Fruit fly (Drosophila melanogaster) whole organism, embryonic: ENCODE results near the gene CG9389.

ENCODE experiments used
- Atf3 ChIP-seq: fragments of 200-800 bp; sonication (Bioruptor generic); optimal IDR thresholded peaks from 3 replicates; lab custom pipeline; 2016; ENCODE audit warnings: missing biosample characterization, missing genetic modification characterization
- Bgb ChIP-seq: fragments of 200-800 bp; sonication (Bioruptor generic); IDR thresholded peaks from 2 replicates; pipeline ENCODE4 v1.3.6; 2022; ENCODE audit warnings: missing biosample characterization, missing genetic modification characterization; ENCODE audit not compliant: partially characterized antibody
- BtbVII ChIP-seq: fragments of 200-800 bp; sonication (Bioruptor generic); optimal IDR thresholded peaks from 3 replicates; lab custom pipeline; 2017; ENCODE audit warnings: missing biosample characterization, mild to moderate bottlenecking, missing genetic modification characterization
- CG10654 ChIP-seq: fragments of 200-800 bp; sonication (Bioruptor generic); optimal IDR thresholded peaks from 2 replicates; lab custom pipeline; 2016; ENCODE audit warnings: missing biosample characterization, missing genetic modification characterization
- CG11093 ChIP-seq: fragments of 200-800 bp; sonication (Bioruptor generic); IDR thresholded peaks from 3 replicates; pipeline ENCODE4 v1.3.6; 2022; ENCODE audit warnings: missing biosample characterization, missing genetic modification characterization
- CG11247 ChIP-seq: fragments of 200-800 bp; sonication (Bioruptor generic); IDR thresholded peaks from 2 replicates; pipeline ENCODE4 v1.3.6; 2022; ENCODE audit warnings: missing biosample characterization, missing genetic modification characterization
- CG11398 ChIP-seq: fragments of 200-800 bp; sonication (Bioruptor generic); optimal IDR thresholded peaks from 2 replicates; lab custom pipeline; 2016; ENCODE audit warnings: missing biosample characterization, missing genetic modification characterization
- CG12104 ChIP-seq: fragments of 200-800 bp; sonication (Bioruptor generic); optimal IDR thresholded peaks from 3 replicates; lab custom pipeline; 2016; ENCODE audit warnings: missing biosample characterization, missing genetic modification characterization
- CG12155 ChIP-seq: fragments of 200-800 bp; sonication (Bioruptor generic); optimal IDR thresholded peaks from 3 replicates; lab custom pipeline; 2016; ENCODE audit warnings: missing biosample characterization, missing genetic modification characterization
- CG15073 ChIP-seq: fragments of 200-800 bp; sonication (Bioruptor generic); optimal IDR thresholded peaks from 2 replicates; lab custom pipeline; 2016; ENCODE audit warnings: missing biosample characterization, missing genetic modification characterization
- CG1529 ChIP-seq: fragments of 200-800 bp; sonication (Bioruptor generic); optimal IDR thresholded peaks from 3 replicates; lab custom pipeline; 2018; ENCODE audit warnings: missing biosample characterization, missing genetic modification characterization
- CG18599 ChIP-seq: fragments of 200-800 bp; sonication (Bioruptor generic); optimal IDR thresholded peaks from 3 replicates; lab custom pipeline; 2017; ENCODE audit warnings: missing biosample characterization, missing genetic modification characterization, mild to moderate bottlenecking, moderate library complexity, missing genetic modification reagents
- CG2116 ChIP-seq: fragments of 200-800 bp; sonication (Bioruptor generic); optimal IDR thresholded peaks from 3 replicates; lab custom pipeline; 2018; ENCODE audit warnings: missing biosample characterization, mild to moderate bottlenecking, missing genetic modification characterization
- CG2129 ChIP-seq: fragments of 200-800 bp; sonication (Bioruptor generic); IDR thresholded peaks from 2 replicates; pipeline ENCODE4 v1.3.6; 2022; ENCODE audit warnings: missing biosample characterization, missing genetic modification characterization; ENCODE audit not compliant: partially characterized antibody
- CG2199 ChIP-seq: fragments of 200-800 bp; sonication (Bioruptor generic); IDR thresholded peaks from 3 replicates; pipeline ENCODE4 v1.3.6; 2022; ENCODE audit warnings: missing biosample characterization, missing genetic modification characterization
- CG31441 ChIP-seq: fragments of 200-800 bp; sonication (Bioruptor generic); IDR thresholded peaks from 2 replicates; pipeline ENCODE4 v1.3.6; 2022; ENCODE audit warnings: missing biosample characterization, missing genetic modification characterization
- CG32772 ChIP-seq: fragments of 200-800 bp; sonication (Bioruptor generic); IDR thresholded peaks from 2 replicates; pipeline ENCODE4 v1.3.6; 2022; ENCODE audit warnings: missing biosample characterization, missing genetic modification characterization
- CG3847 ChIP-seq: fragments of 200-800 bp; sonication (Bioruptor generic); IDR thresholded peaks from 2 replicates; pipeline ENCODE4 v1.3.6; 2022; ENCODE audit warnings: missing biosample characterization, missing genetic modification characterization
- CG4282 ChIP-seq: fragments of 200-800 bp; sonication (Bioruptor generic); optimal IDR thresholded peaks from 2 replicates; lab custom pipeline; 2016; ENCODE audit warnings: missing biosample characterization, missing genetic modification characterization
- CG4730 ChIP-seq: fragments of 200-800 bp; sonication (Bioruptor generic); IDR thresholded peaks from 2 replicates; pipeline ENCODE4 v1.3.6; 2022; ENCODE audit warnings: missing biosample characterization, missing genetic modification characterization
- CG5180 ChIP-seq: fragments of 200-800 bp; sonication (Bioruptor generic); optimal IDR thresholded peaks from 3 replicates; lab custom pipeline; 2017; ENCODE audit warnings: missing biosample characterization, missing genetic modification characterization, mild to moderate bottlenecking, moderate library complexity, missing genetic modification reagents
- CG6175 ChIP-seq: fragments of 200-800 bp; sonication (Bioruptor generic); IDR thresholded peaks from 3 replicates; pipeline ENCODE4 v1.3.6; 2022; ENCODE audit warnings: missing biosample characterization, missing genetic modification characterization
- CG7271 ChIP-seq: fragments of 200-800 bp; sonication (Bioruptor generic); optimal IDR thresholded peaks from 2 replicates; lab custom pipeline; 2018; ENCODE audit warnings: missing biosample characterization, mild to moderate bottlenecking, missing genetic modification characterization, moderate library complexity
- CG8478 ChIP-seq: fragments of >200 bp; optimal IDR thresholded peaks from 2 replicates; lab custom pipeline; 2018
- CG8944 ChIP-seq: fragments of 200-800 bp; sonication (Bioruptor generic); optimal IDR thresholded peaks from 3 replicates; lab custom pipeline; 2016; ENCODE audit warnings: missing biosample characterization, missing genetic modification characterization
- Deaf1 ChIP-seq: fragments of 200-800 bp; optimal IDR thresholded peaks from 3 replicates; lab custom pipeline; 2019; ENCODE audit warnings: missing biosample characterization, mild to moderate bottlenecking, missing genetic modification characterization, moderate library complexity
- Dip2 ChIP-seq: fragments of 200-800 bp; sonication (Bioruptor generic); IDR thresholded peaks from 2 replicates; pipeline ENCODE4 v1.3.6; 2022; ENCODE audit warnings: missing biosample characterization, missing genetic modification characterization
- Drgx ChIP-seq: fragments of 200-800 bp; sonication (Bioruptor generic); IDR thresholded peaks from 2 replicates; pipeline ENCODE4 v1.3.6; 2022; ENCODE audit warnings: missing biosample characterization, missing genetic modification characterization
- Ets65A ChIP-seq: fragments of 200-800 bp; sonication (Bioruptor generic); peaks from one replicate; lab custom pipeline; 2016; ENCODE audit warnings: missing biosample characterization, missing genetic modification characterization
- MBD-R2 ChIP-seq: fragments of 200-800 bp; sonication (Bioruptor generic); IDR thresholded peaks from 2 replicates; pipeline ENCODE4 v1.3.6; 2022; ENCODE audit warnings: missing biosample characterization, missing genetic modification characterization
- Xbp1 ChIP-seq: fragments of 200-800 bp; sonication (Bioruptor generic); optimal IDR thresholded peaks from 3 replicates; lab custom pipeline; 2016; ENCODE audit warnings: missing biosample characterization, mild to moderate bottlenecking, missing genetic modification characterization
- ara ChIP-seq: fragments of 200-800 bp; sonication (Bioruptor generic); IDR thresholded peaks from 2 replicates; pipeline ENCODE4 v1.3.6; 2022; ENCODE audit warnings: missing biosample characterization, missing genetic modification characterization
- bowl ChIP-seq: fragments of 200-800 bp; sonication (Bioruptor generic); IDR thresholded peaks from 2 replicates; pipeline ENCODE4 v1.3.6; 2022; ENCODE audit warnings: missing biosample characterization, missing genetic modification characterization
- cg ChIP-seq: fragments of 200-800 bp; sonication (Bioruptor generic); optimal IDR thresholded peaks from 3 replicates; lab custom pipeline; 2019; ENCODE audit warnings: missing biosample characterization, mild to moderate bottlenecking, missing genetic modification characterization, moderate library complexity
- crp ChIP-seq, 2 experiments: fragments of 200-800 bp; sonication (Bioruptor generic); optimal IDR thresholded peaks; 2 replicates in 1 of 2; 3 replicates in 1 of 2; lab custom pipeline; 2017; ENCODE audit warnings: missing biosample characterization in 2 of 2, missing genetic modification characterization in 2 of 2, mild to moderate bottlenecking in 1 of 2, moderate library complexity in 1 of 2
- eve ChIP-seq, 2 experiments: fragments of >200 bp; optimal IDR thresholded peaks; 2 replicates each; lab custom pipeline; 2017; ENCODE audit warnings: missing biosample characterization in 2 of 2, missing genetic modification characterization in 2 of 2
- ewg ChIP-seq: fragments of 200-800 bp; sonication (Bioruptor generic); optimal IDR thresholded peaks from 3 replicates; lab custom pipeline; 2017; ENCODE audit warnings: mild to moderate bottlenecking, missing biosample characterization, missing genetic modification reagents, missing genetic modification characterization
- ftz-f1 ChIP-seq: fragments of 200-800 bp; sonication (Bioruptor generic); optimal IDR thresholded peaks from 2 replicates; lab custom pipeline; 2016; ENCODE audit warnings: missing biosample characterization, missing genetic modification characterization
- gsb-n ChIP-seq: fragments of 200-800 bp; sonication (Bioruptor generic); optimal IDR thresholded peaks from 3 replicates; lab custom pipeline; 2018; ENCODE audit warnings: missing biosample characterization, mild to moderate bottlenecking, missing genetic modification characterization
- jigr1 ChIP-seq: fragments of 200-800 bp; sonication (Bioruptor generic); IDR thresholded peaks from 3 replicates; pipeline ENCODE4 v1.3.6; 2022; ENCODE audit warnings: missing biosample characterization, missing genetic modification characterization
- lab ChIP-seq: fragments of 200-800 bp; sonication (Bioruptor generic); optimal IDR thresholded peaks from 3 replicates; lab custom pipeline; 2017; ENCODE audit warnings: missing biosample characterization, missing genetic modification characterization, mild to moderate bottlenecking, moderate library complexity, missing genetic modification reagents
- lbe ChIP-seq: fragments of 200-800 bp; sonication (Bioruptor generic); optimal IDR thresholded peaks from 2 replicates; lab custom pipeline; 2016; ENCODE audit warnings: missing biosample characterization, mild to moderate bottlenecking, missing genetic modification characterization
- nerfin-1 ChIP-seq: fragments of 200-800 bp; sonication (Bioruptor generic); optimal IDR thresholded peaks from 3 replicates; lab custom pipeline; 2019; ENCODE audit warnings: missing biosample characterization, mild to moderate bottlenecking, missing genetic modification characterization, moderate library complexity
- odd ChIP-seq: fragments of 200-800 bp; sonication (Bioruptor generic); optimal IDR thresholded peaks from 2 replicates; lab custom pipeline; 2017; ENCODE audit warnings: missing biosample characterization, mild to moderate bottlenecking, missing genetic modification characterization
- onecut ChIP-seq: fragments of 200-800 bp; sonication (Bioruptor generic); IDR thresholded peaks from 2 replicates; pipeline ENCODE4 v1.3.6; 2022; ENCODE audit warnings: missing biosample characterization, missing genetic modification characterization
- rib ChIP-seq: fragments of 200-800 bp; sonication (Bioruptor generic); IDR thresholded peaks from 2 replicates; pipeline ENCODE4 v1.3.6; 2022; ENCODE audit warnings: missing biosample characterization, missing genetic modification characterization
- row ChIP-seq: fragments of 200-800 bp; sonication (Bioruptor generic); IDR thresholded peaks from 3 replicates; pipeline ENCODE4 v1.3.6; 2022; ENCODE audit warnings: missing biosample characterization, missing genetic modification characterization
- slou ChIP-seq: fragments of 200-800 bp; sonication (Bioruptor generic); optimal IDR thresholded peaks from 3 replicates; lab custom pipeline; 2016; ENCODE audit warnings: missing biosample characterization, missing genetic modification characterization
- sqz ChIP-seq: fragments of 200-800 bp; sonication (Bioruptor generic); optimal IDR thresholded peaks from 3 replicates; lab custom pipeline; 2018; ENCODE audit warnings: missing biosample characterization, mild to moderate bottlenecking, missing genetic modification characterization
- tgo ChIP-seq: fragments of 200-800 bp; sonication (Bioruptor generic); IDR thresholded peaks from 3 replicates; pipeline ENCODE4 v1.3.6; 2022; ENCODE audit warnings: missing biosample characterization, missing genetic modification characterization
- z ChIP-seq: fragments of 200-800 bp; sonication (Bioruptor generic); IDR thresholded peaks from 3 replicates; pipeline ENCODE4 v1.3.6; 2022; ENCODE audit warnings: missing biosample characterization, missing genetic modification characterization
- zen2 ChIP-seq: fragments of 200-800 bp; sonication (Bioruptor generic); IDR thresholded peaks from 3 replicates; pipeline ENCODE4 v1.3.6; 2022; ENCODE audit warnings: missing biosample characterization, missing genetic modification characterization; ENCODE audit not compliant: partially characterized antibody

The CG9389 gene

DNA sequence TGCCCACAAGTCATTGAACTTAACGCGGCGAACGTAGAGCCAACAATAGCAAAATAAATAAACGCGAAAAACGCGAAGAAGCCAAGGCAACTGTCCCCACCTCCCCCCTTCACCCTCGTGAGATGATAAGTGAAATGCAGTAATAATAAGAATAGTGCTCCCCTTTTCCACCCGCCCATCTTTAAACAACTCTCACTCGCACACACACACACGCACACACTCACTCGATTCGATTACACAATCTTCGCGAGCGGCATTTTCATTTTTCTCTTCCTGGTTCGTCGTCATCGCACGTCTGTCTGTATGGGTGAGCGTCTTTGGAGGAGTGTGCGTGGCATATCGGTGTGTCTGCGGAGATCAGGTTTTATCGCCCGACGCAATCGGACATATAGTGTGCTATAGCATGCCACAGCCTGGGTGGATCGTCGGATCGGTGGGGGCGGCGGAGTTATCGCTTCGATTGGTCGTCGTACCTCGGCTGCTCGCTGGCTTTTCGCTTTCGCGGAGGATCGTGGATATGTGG is 45.6 kb downstream of the CG9389 start (continued):
- TF ChIP-seq MBD-R2 (GFP tag; lab: Robert Waterston, UW) (no peak), z (GFP tag; lab: Robert Waterston, UW) (peak; percentile 81; the same call in 2 of the 3 replicates), Ets65A (GFP tag; lab: Kevin White, UChicago) (peak; percentile 31), CG11398 (GFP tag; lab: Kevin White, UChicago) (no peak), CG12155 (GFP tag; lab: Kevin White, UChicago) (no peak), CG2129 (GFP tag; lab: Robert Waterston, UW) (no peak), CG6175 (GFP tag; lab: Robert Waterston, UW) (0 out of 3 replicates have a peak, but pooled peaks have one; percentile 8), rib (GFP tag; lab: Robert Waterston, UW) (no peak; the same call in 1 of the 2 replicates), ara (GFP tag; lab: Robert Waterston, UW) (no peak), CG7271 (tag; lab: Kevin White, UChicago) (no peak), sqz (GFP tag; lab: Kevin White, UChicago) (no peak), ftz-f1 (no peak), zen2 (GFP tag; lab: Robert Waterston, UW) (no peak), CG10654 (no peak), nerfin-1 (tag; lab: Kevin White, UChicago) (no peak), cg (peak; percentile 76), Xbp1 (GFP tag; lab: Kevin White, UChicago) (peak; percentile 52), CG4730 (GFP tag; lab: Robert Waterston, UW) (no peak), jigr1 (GFP tag; lab: Robert Waterston, UW) (no peak), onecut (no peak), tgo (GFP tag; lab: Robert Waterston, UW) (no peak), bowl (GFP tag; lab: Robert Waterston, UW) (no peak), eve (GFP tag; optimal IDR thresholded peaks at IDR 0.05; lab: Kevin White, UChicago) (no peak), lbe (GFP tag; lab: Kevin White, UChicago) (no peak), CG31441 (GFP tag; lab: Robert Waterston, UW) (no peak), CG11247 (GFP tag; lab: Robert Waterston, UW) (no peak), Atf3 (GFP tag; lab: Kevin White, UChicago) (no peak), odd (no peak), CG3847 (no peak), row (GFP tag; lab: Robert Waterston, UW) (0 out of 3 replicates have a peak, but pooled peaks have one; percentile 11), CG4282 (GFP tag; lab: Kevin White, UChicago) (no peak), CG2116 (GFP tag; lab: Kevin White, UChicago) (no peak), CG2199 (no peak), CG32772 (no peak), Drgx (GFP tag; lab: Robert Waterston, UW) (peak; percentile 18; the same call in 1 of the 2 replicates), BtbVII (GFP tag; lab: Kevin White, UChicago) (no peak), CG8478 (peak; percentile 60), CG8944 (GFP tag; lab: Kevin White, UChicago) (no peak), CG15073 (GFP tag; lab: Kevin White, UChicago) (no peak), CG1529 (GFP tag; lab: Kevin White, UChicago) (no peak), gsb-n (tag; lab: Kevin White, UChicago) (no peak), Deaf1 (tag; lab: Kevin White, UChicago) (peak; percentile 68), lab (GFP tag; lab: Kevin White, UChicago) (no peak), CG11093 (no peak), Dip2 (no peak), CG18599 (GFP tag; lab: Kevin White, UChicago) (no peak), Bgb (GFP tag; lab: Robert Waterston, UW) (no peak), ewg (no peak), slou (no peak), CG5180 (no peak), crp (GFP tag; optimal IDR thresholded peaks at IDR 0.05; lab: Kevin White, UChicago) (no peak), CG12104 (no peak)
